Fruit fly (Drosophila melanogaster) whole organism, embryonic: ENCODE measurements around the gene MED14.
A peak's percentile ranks its signal among the peaks of the same experiment; 100 is the strongest.

Experiments
- Aef1 ChIP-seq: fragments of 200-800 bp; sonication (Bioruptor generic); IDR thresholded peaks from 3 replicates; pipeline ENCODE4 v1.3.6; 2022; ENCODE audit warnings: missing biosample characterization, missing genetic modification characterization
- Atf6 ChIP-seq: fragments of 200-800 bp; sonication (Bioruptor generic); IDR thresholded peaks from 2 replicates; pipeline ENCODE4 v1.3.6; 2022; ENCODE audit warnings: missing biosample characterization, missing genetic modification characterization
- CG10274 ChIP-seq: fragments of 200-800 bp; sonication (Bioruptor generic); optimal IDR thresholded peaks from 3 replicates; lab custom pipeline; 2017; ENCODE audit warnings: missing biosample characterization, mild to moderate bottlenecking, missing genetic modification characterization
- CG10979 ChIP-seq: fragments of 200-800 bp; sonication (Bioruptor generic); optimal IDR thresholded peaks from 2 replicates; lab custom pipeline; 2018; ENCODE audit warnings: missing biosample characterization, mild to moderate bottlenecking, missing genetic modification characterization, moderate library complexity
- CG11456 ChIP-seq: fragments of 200-800 bp; sonication (Bioruptor generic); IDR thresholded peaks from 3 replicates; pipeline ENCODE4 v1.3.6; 2022; ENCODE audit warnings: missing biosample characterization, missing genetic modification characterization
- CG12104 ChIP-seq: fragments of 200-800 bp; sonication (Bioruptor generic); optimal IDR thresholded peaks from 3 replicates; lab custom pipeline; 2016; ENCODE audit warnings: missing biosample characterization, missing genetic modification characterization
- CG1233 ChIP-seq: fragments of 200-800 bp; sonication (Bioruptor generic); optimal IDR thresholded peaks from 4 replicates; lab custom pipeline; 2018; ENCODE audit warnings: missing biosample characterization, mild to moderate bottlenecking, missing genetic modification characterization
- CG12942 ChIP-seq: fragments of 200-800 bp; sonication (Bioruptor generic); optimal IDR thresholded peaks from 3 replicates; lab custom pipeline; 2016; ENCODE audit warnings: missing biosample characterization, missing genetic modification characterization
- CG13775 ChIP-seq: fragments of 200-800 bp; sonication (Bioruptor generic); optimal IDR thresholded peaks from 3 replicates; lab custom pipeline; 2017; ENCODE audit warnings: missing biosample characterization, mild to moderate bottlenecking, missing genetic modification characterization
- CG13894 ChIP-seq: fragments of 200-800 bp; sonication (Bioruptor generic); optimal IDR thresholded peaks from 3 replicates; lab custom pipeline; 2018; ENCODE audit warnings: missing biosample characterization, mild to moderate bottlenecking, missing genetic modification characterization, moderate library complexity
- CG30403 ChIP-seq: fragments of 200-800 bp; sonication (Bioruptor generic); optimal IDR thresholded peaks from 3 replicates; lab custom pipeline; 2016; ENCODE audit warnings: missing biosample characterization, missing genetic modification characterization
- CG3065 ChIP-seq: fragments of 200-800 bp; sonication (Bioruptor generic); optimal IDR thresholded peaks from 2 replicates; lab custom pipeline; 2016; ENCODE audit warnings: missing biosample characterization, missing genetic modification characterization
- CG31441 ChIP-seq: fragments of 200-800 bp; sonication (Bioruptor generic); IDR thresholded peaks from 2 replicates; pipeline ENCODE4 v1.3.6; 2022; ENCODE audit warnings: missing biosample characterization, missing genetic modification characterization
- CG3163 ChIP-seq: fragments of 200-800 bp; sonication (Bioruptor generic); optimal IDR thresholded peaks from 3 replicates; lab custom pipeline; 2016; ENCODE audit warnings: missing biosample characterization, missing genetic modification characterization
- CG32532 ChIP-seq: fragments of 200-800 bp; sonication (Bioruptor generic); IDR thresholded peaks from 2 replicates; pipeline ENCODE4 v1.3.6; 2022; ENCODE audit warnings: missing biosample characterization, missing genetic modification characterization
- CG3847 ChIP-seq: fragments of 200-800 bp; sonication (Bioruptor generic); IDR thresholded peaks from 2 replicates; pipeline ENCODE4 v1.3.6; 2022; ENCODE audit warnings: missing biosample characterization, missing genetic modification characterization
- CG4360 ChIP-seq: fragments of 200-800 bp; sonication (Bioruptor generic); IDR thresholded peaks from 2 replicates; pipeline ENCODE4 v1.3.6; 2022; ENCODE audit warnings: missing biosample characterization, missing genetic modification characterization
- CG4404 ChIP-seq: fragments of 200-800 bp; sonication (Bioruptor generic); IDR thresholded peaks from 2 replicates; pipeline ENCODE4 v1.3.6; 2022; ENCODE audit warnings: missing biosample characterization, missing genetic modification characterization
- CG4730 ChIP-seq: fragments of 200-800 bp; sonication (Bioruptor generic); IDR thresholded peaks from 2 replicates; pipeline ENCODE4 v1.3.6; 2022; ENCODE audit warnings: missing biosample characterization, missing genetic modification characterization
- CG7372 ChIP-seq: fragments of 200-800 bp; sonication (Bioruptor generic); IDR thresholded peaks from 2 replicates; pipeline ENCODE4 v1.3.6; 2022; ENCODE audit warnings: missing biosample characterization, missing genetic modification characterization
- CG9876 ChIP-seq: fragments of 200-800 bp; sonication (Bioruptor generic); optimal IDR thresholded peaks from 2 replicates; lab custom pipeline; 2016; ENCODE audit warnings: missing biosample characterization, missing genetic modification characterization
- CkIIα-i1 ChIP-seq: fragments of 200-800 bp; sonication (Bioruptor generic); IDR thresholded peaks from 2 replicates; pipeline ENCODE4 v1.3.6; 2022; ENCODE audit warnings: missing biosample characterization, missing genetic modification characterization
- E2f1 ChIP-seq: fragments of 200-800 bp; sonication (Bioruptor generic); IDR thresholded peaks from 2 replicates; pipeline ENCODE4 v1.3.6; 2022; ENCODE audit warnings: missing biosample characterization, missing genetic modification characterization
- Ets97D ChIP-seq: fragments of 200-800 bp; sonication (Bioruptor generic); optimal IDR thresholded peaks from 3 replicates; lab custom pipeline; 2016; ENCODE audit warnings: missing biosample characterization, missing genetic modification characterization
- H2.0 ChIP-seq: fragments of 200-800 bp; sonication (Bioruptor generic); IDR thresholded peaks from 2 replicates; pipeline ENCODE4 v1.3.6; 2022; ENCODE audit warnings: missing biosample characterization, missing genetic modification characterization
- HmgZ ChIP-seq: fragments of 200-800 bp; sonication (Bioruptor generic); optimal IDR thresholded peaks from 2 replicates; lab custom pipeline; 2018; ENCODE audit warnings: missing biosample characterization, mild to moderate bottlenecking, missing genetic modification characterization
- Hr78 ChIP-seq, 2 experiments: fragments of 200-800 bp in 1 of 2; fragments of >200 bp in 1 of 2; sonication (Bioruptor generic) in 1 of 2; optimal IDR thresholded peaks; 2 replicates each; lab custom pipeline; 2017 to 2019; ENCODE audit warnings: missing biosample characterization in 2 of 2, missing genetic modification characterization in 2 of 2, mild to moderate bottlenecking in 1 of 2, moderate library complexity in 1 of 2
- Meics ChIP-seq: fragments of 200-800 bp; sonication (Bioruptor generic); optimal IDR thresholded peaks from 2 replicates; lab custom pipeline; 2017; ENCODE audit warnings: missing biosample characterization, mild to moderate bottlenecking, missing genetic modification characterization
- Neu2 ChIP-seq: fragments of 200-800 bp; sonication (Bioruptor generic); optimal IDR thresholded peaks from 3 replicates; lab custom pipeline; 2016; ENCODE audit warnings: missing biosample characterization, missing genetic modification characterization, borderline replicate concordance
- Oli ChIP-seq: fragments of 200-800 bp; sonication (Bioruptor generic); optimal IDR thresholded peaks from 2 replicates; lab custom pipeline; 2018; ENCODE audit warnings: missing biosample characterization, mild to moderate bottlenecking, missing genetic modification characterization, moderate library complexity
- Pdp1 ChIP-seq, 2 experiments: fragments of 200-800 bp; sonication (Bioruptor generic); optimal IDR thresholded peaks; 3 replicates each; lab custom pipeline; 2016; ENCODE audit warnings: missing biosample characterization in 2 of 2, missing genetic modification characterization in 2 of 2, mild to moderate bottlenecking in 1 of 2, moderate library complexity in 1 of 2
- Poxn ChIP-seq: fragments of 200-800 bp; sonication (Bioruptor generic); IDR thresholded peaks from 2 replicates; pipeline ENCODE4 v1.3.6; 2022; ENCODE audit warnings: missing biosample characterization, missing genetic modification characterization
- Ravus ChIP-seq: fragments of 200-800 bp; sonication (Bioruptor generic); IDR thresholded peaks from 2 replicates; pipeline ENCODE4 v1.3.6; 2022; ENCODE audit warnings: missing biosample characterization, missing genetic modification characterization
- Six4 ChIP-seq: fragments of 200-800 bp; sonication (Bioruptor generic); optimal IDR thresholded peaks from 2 replicates; lab custom pipeline; 2016; ENCODE audit warnings: missing biosample characterization, missing genetic modification characterization
- Sox100B ChIP-seq: fragments of 200-800 bp; sonication (Bioruptor generic); optimal IDR thresholded peaks from 3 replicates; lab custom pipeline; 2018; ENCODE audit warnings: missing biosample characterization, mild to moderate bottlenecking, missing genetic modification characterization
- dimm ChIP-seq: fragments of 200-800 bp; sonication (Bioruptor generic); IDR thresholded peaks from 2 replicates; pipeline ENCODE4 v1.3.6; 2022; ENCODE audit warnings: missing biosample characterization, missing genetic modification characterization
- ewg ChIP-seq: fragments of 200-800 bp; sonication (Bioruptor generic); optimal IDR thresholded peaks from 3 replicates; lab custom pipeline; 2017; ENCODE audit warnings: mild to moderate bottlenecking, missing biosample characterization, missing genetic modification reagents, missing genetic modification characterization
- fd102C ChIP-seq: fragments of 200-800 bp; sonication (Bioruptor generic); optimal IDR thresholded peaks from 2 replicates; lab custom pipeline; 2018; ENCODE audit warnings: missing biosample characterization, mild to moderate bottlenecking, missing genetic modification characterization, moderate library complexity
- gcm2 ChIP-seq: fragments of 200-800 bp; sonication (Bioruptor generic); optimal IDR thresholded peaks from 2 replicates; lab custom pipeline; 2016; ENCODE audit warnings: missing biosample characterization, missing genetic modification characterization
- lola ChIP-seq, 3 experiments: fragments of >200 bp in 2 of 3; fragments of 200-800 bp in 1 of 3; sonication (Bioruptor generic) in 1 of 3; optimal IDR thresholded peaks; 2 replicates each; lab custom pipeline; 2017 to 2019; ENCODE audit warnings: missing biosample characterization in 3 of 3, missing genetic modification characterization in 3 of 3, mild to moderate bottlenecking in 1 of 3, moderate library complexity in 1 of 3
- mam ChIP-seq: fragments of 200-800 bp; sonication (Bioruptor generic); optimal IDR thresholded peaks from 3 replicates; lab custom pipeline; 2016; ENCODE audit warnings: missing biosample characterization, missing genetic modification characterization
- nom ChIP-seq: fragments of 200-800 bp; sonication (Bioruptor generic); optimal IDR thresholded peaks from 2 replicates; lab custom pipeline; 2017; ENCODE audit warnings: missing biosample characterization, missing genetic modification characterization, mild to moderate bottlenecking, moderate library complexity, missing genetic modification reagents
- row ChIP-seq: fragments of 200-800 bp; sonication (Bioruptor generic); IDR thresholded peaks from 3 replicates; pipeline ENCODE4 v1.3.6; 2022; ENCODE audit warnings: missing biosample characterization, missing genetic modification characterization
- sqz ChIP-seq: fragments of 200-800 bp; sonication (Bioruptor generic); optimal IDR thresholded peaks from 3 replicates; lab custom pipeline; 2018; ENCODE audit warnings: missing biosample characterization, mild to moderate bottlenecking, missing genetic modification characterization
- tio ChIP-seq: fragments of 200-800 bp; sonication (Bioruptor generic); optimal IDR thresholded peaks from 2 replicates; lab custom pipeline; 2017; ENCODE audit warnings: missing biosample characterization, missing genetic modification characterization, inconsistent platforms
- trem ChIP-seq: fragments of 200-800 bp; optimal IDR thresholded peaks from 3 replicates; lab custom pipeline; 2019; ENCODE audit warnings: missing biosample characterization, mild to moderate bottlenecking, missing genetic modification characterization, moderate library complexity
- unc-4 ChIP-seq: fragments of 200-800 bp; sonication (Bioruptor generic); IDR thresholded peaks from 2 replicates; pipeline ENCODE4 v1.3.6; 2022; ENCODE audit warnings: missing biosample characterization, missing genetic modification characterization; ENCODE audit not compliant: partially characterized antibody
- vfl ChIP-seq: fragments of 200-800 bp; sonication (Bioruptor generic); optimal IDR thresholded peaks from 2 replicates; lab custom pipeline; 2016; ENCODE audit warnings: missing biosample characterization, missing genetic modification characterization
- zfh1 ChIP-seq: fragments of 200-800 bp; sonication (Bioruptor generic); IDR thresholded peaks from 3 replicates; pipeline ENCODE4 v1.3.6; 2022; ENCODE audit warnings: missing biosample characterization, missing genetic modification characterization

Gene MED14

DNA sequence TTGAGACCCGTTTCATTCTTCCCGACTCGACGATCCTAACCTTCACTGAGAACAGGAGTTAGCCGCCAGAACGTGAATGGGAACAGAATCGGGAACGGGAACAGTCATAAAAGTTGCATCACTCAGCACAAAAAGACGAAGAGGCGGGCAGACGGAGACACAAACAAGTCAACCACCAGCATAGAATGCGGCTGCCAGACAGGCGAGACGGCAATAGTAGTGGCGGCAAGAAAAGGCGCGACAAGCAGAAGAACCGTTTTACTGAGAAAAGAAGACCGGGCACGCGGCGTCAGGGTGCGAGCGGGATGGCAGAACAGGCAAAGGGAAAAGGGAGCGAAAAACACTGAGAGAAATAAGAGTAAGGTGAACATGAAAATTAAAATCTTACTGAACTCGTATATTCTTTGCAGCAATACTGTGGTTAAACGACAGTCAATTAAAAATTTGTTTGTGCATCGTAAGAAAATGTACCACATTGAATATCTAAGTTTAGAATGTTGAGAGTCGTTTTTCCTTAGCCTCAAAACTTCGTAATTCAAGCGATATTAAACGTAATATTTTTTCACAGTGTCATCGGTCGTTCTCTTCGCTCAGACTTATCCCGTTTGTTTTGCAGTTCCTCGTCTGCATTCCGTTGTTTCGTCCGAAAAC lies 47.4 kb downstream of the MED14 start (continued):
- no peak for TF ChIP-seq unc-4 (GFP tag; lab: Robert Waterston, UW)
- TF ChIP-seq CG3163 (GFP tag; lab: Kevin White, UChicago): peak; percentile 64
- peak; percentile 73; the same call in 1 of the 2 replicates for TF ChIP-seq CG32532 (GFP tag; lab: Robert Waterston, UW)
- TF ChIP-seq row (GFP tag; lab: Robert Waterston, UW): peak; percentile 89
- TF ChIP-seq CG1233 (GFP tag; lab: Kevin White, UChicago): peak; percentile 88
- TF ChIP-seq CG4360 (GFP tag; lab: Robert Waterston, UW): peak; percentile 7; the same call in 1 of the 2 replicates
- peak; percentile 30; the same call in 1 of the 2 replicates for TF ChIP-seq CG4730 (GFP tag; lab: Robert Waterston, UW)
- TF ChIP-seq Oli: peak; percentile 85
- peak; percentile 63 for TF ChIP-seq Atf6 (GFP tag; lab: Robert Waterston, UW)
- TF ChIP-seq gcm2: peak; percentile 80
- no peak for TF ChIP-seq vfl
- TF ChIP-seq nom: peak; percentile 86
- peak; percentile 75 for TF ChIP-seq mam (GFP tag; lab: Kevin White, UChicago)
- TF ChIP-seq Pdp1 (GFP tag; optimal IDR thresholded peaks at IDR 0.05; lab: Kevin White, UChicago): peak; percentile 84 to 90
- TF ChIP-seq CG9876 (GFP tag; lab: Kevin White, UChicago): peak; percentile 76
- peak; percentile 86 for TF ChIP-seq CG30403 (GFP tag; lab: Kevin White, UChicago)
- peak; percentile 80 for TF ChIP-seq fd102C (GFP tag; lab: Kevin White, UChicago)
- TF ChIP-seq CG13775 (GFP tag; lab: Kevin White, UChicago): peak; percentile 86
- peak in 1 of 2 experiments; percentile 37 for TF ChIP-seq Hr78 (GFP tag; optimal IDR thresholded peaks at IDR 0.05; lab: Kevin White, UChicago)
- peak; percentile 6 for TF ChIP-seq CG13894 (tag; lab: Kevin White, UChicago)
- TF ChIP-seq CG4404 (GFP tag; lab: Robert Waterston, UW): peak; percentile 82
- peak; percentile 51 for TF ChIP-seq Ets97D
- TF ChIP-seq dimm (GFP tag; lab: Robert Waterston, UW): peak; percentile 27; the same call in 1 of the 2 replicates
- TF ChIP-seq ewg (GFP tag; lab: Kevin White, UChicago): peak; percentile 72
- TF ChIP-seq Poxn (GFP tag; lab: Robert Waterston, UW): no peak
- peak; percentile 90 for TF ChIP-seq trem
- TF ChIP-seq CG31441 (GFP tag; lab: Robert Waterston, UW): peak; percentile 92
- TF ChIP-seq CG3847 (GFP tag; lab: Robert Waterston, UW): peak; percentile 61
- peak; percentile 48; the same call in 1 of the 2 replicates for TF ChIP-seq CG7372 (GFP tag; lab: Robert Waterston, UW)
- TF ChIP-seq tio (GFP tag; lab: Kevin White, UChicago): peak; percentile 82
- peak; percentile 78 for TF ChIP-seq E2f1 (GFP tag; lab: Robert Waterston, UW)
- TF ChIP-seq Six4 (GFP tag; lab: Kevin White, UChicago): peak; percentile 83
- TF ChIP-seq zfh1 (GFP tag; lab: Robert Waterston, UW): peak; percentile 89
- peak; percentile 56 for TF ChIP-seq H2.0
- TF ChIP-seq CG12104 (GFP tag; lab: Kevin White, UChicago): peak; percentile 61
- peak; percentile 61 for TF ChIP-seq sqz
- no peak for TF ChIP-seq CG10274 (GFP tag; lab: Kevin White, UChicago)
- peak; percentile 60 for TF ChIP-seq Aef1
- peak in 1 of 3 experiments; percentile 92 for TF ChIP-seq lola (GFP tag; optimal IDR thresholded peaks at IDR 0.05; lab: Kevin White, UChicago)
- TF ChIP-seq CG10979 (tag; lab: Kevin White, UChicago): peak; percentile 95
- TF ChIP-seq Meics: peak; percentile 79
- no peak for TF ChIP-seq CkIIα-i1 (GFP tag; lab: Robert Waterston, UW)
- TF ChIP-seq HmgZ (tag; lab: Kevin White, UChicago): peak; percentile 51
- peak; percentile 66 for TF ChIP-seq CG3065
- no peak; the same call in none of the 2 replicates for TF ChIP-seq Ravus
- TF ChIP-seq CG11456 (GFP tag; lab: Robert Waterston, UW): no peak
- peak; percentile 81 for TF ChIP-seq Neu2 (GFP tag; lab: Kevin White, UChicago)
- TF ChIP-seq CG12942: peak; percentile 68
- TF ChIP-seq Sox100B: peak; percentile 82
